Worm (Caenorhabditis elegans) whole organism, young adult: ENCODE data around the gene nhl-3.

Experiments
- T07F8.4 ChIP-seq: sonication (generic microtip); optimal IDR thresholded peaks from 2 replicates; lab custom pipeline; 2016; ENCODE audit warnings: mild to moderate bottlenecking, missing genetic modification characterization, moderate library complexity, missing compliant biosample characterization
- aptf-3 ChIP-seq: fragments of 200-800 bp; sonication (Bioruptor generic); IDR thresholded peaks from 2 replicates; pipeline ENCODE4 v1.3.6; 2022; ENCODE audit warnings: missing genetic modification characterization, missing compliant biosample characterization
- hmg-1.2 ChIP-seq: fragments of 200-800 bp; sonication (Bioruptor generic); IDR thresholded peaks from 2 replicates; pipeline ENCODE4 v1.3.6; 2022; ENCODE audit warnings: missing genetic modification reagents, missing genetic modification characterization, missing compliant biosample characterization
- pha-4 ChIP-seq: fragments of 150-350 bp; sonication (generic microtip); optimal IDR thresholded peaks from 2 replicates; lab custom pipeline; 2014; ENCODE audit warnings: missing biosample characterization, missing genetic modification reagents, missing genetic modification characterization

DNA sequence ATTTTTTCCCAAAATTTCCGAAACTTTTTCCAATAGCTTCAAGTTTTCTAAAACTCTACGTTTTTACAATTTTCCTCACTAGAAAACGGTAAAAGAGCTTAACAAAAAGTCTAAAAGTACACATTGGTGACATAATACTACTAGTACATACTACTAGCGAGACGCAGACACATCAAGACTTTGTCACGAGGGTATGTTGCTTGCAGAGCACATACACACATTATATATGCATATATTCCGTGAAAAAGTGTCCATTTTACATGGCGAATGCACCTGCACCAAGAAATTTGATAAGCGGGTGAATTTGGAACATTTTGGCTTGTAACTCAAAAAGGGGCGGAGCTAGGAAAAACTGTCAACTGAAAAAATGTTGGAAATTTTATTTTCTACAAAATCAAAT lies 615 bp downstream of the nhl-3 start:
- TF ChIP-seq hmg-1.2: peak; percentile 60; the same call in 1 of the 2 replicates
- no peak for TF ChIP-seq T07F8.4
- TF ChIP-seq pha-4 (tag; lab: Kevin White, UChicago): no peak
- no peak for TF ChIP-seq aptf-3 (GFP tag; lab: Robert Waterston, UW)
